Fruit fly (Drosophila melanogaster) whole organism, adult: Measurements from ENCODE around the gene CG42494.

Source experiments
- CG11617 ChIP-seq: fragments of 200-800 bp; sonication (Bioruptor generic); optimal IDR thresholded peaks from 2 replicates; lab custom pipeline; 2017; ENCODE audit warnings: mild to moderate bottlenecking, missing biosample characterization, missing genetic modification reagents, missing genetic modification characterization
- CG12768 ChIP-seq: fragments of 200-800 bp; sonication (Bioruptor generic); optimal IDR thresholded peaks from 2 replicates; lab custom pipeline; 2017; ENCODE audit warnings: missing biosample characterization, missing genetic modification characterization, mild to moderate bottlenecking, moderate library complexity, missing genetic modification reagents
- CG14711 ChIP-seq: fragments of 200-800 bp; sonication (Bioruptor generic); optimal IDR thresholded peaks from 2 replicates; lab custom pipeline; 2018; ENCODE audit warnings: missing biosample characterization, mild to moderate bottlenecking, missing genetic modification characterization, moderate library complexity
- CG1620 ChIP-seq: fragments of 200-800 bp; sonication (Bioruptor generic); optimal IDR thresholded peaks from 2 replicates; lab custom pipeline; 2016; ENCODE audit warnings: missing biosample characterization, missing genetic modification characterization
- CG33017 ChIP-seq: fragments of 200-800 bp; sonication (Bioruptor generic); optimal IDR thresholded peaks from 2 replicates; lab custom pipeline; 2018; ENCODE audit warnings: missing biosample characterization, mild to moderate bottlenecking, missing genetic modification characterization, moderate library complexity
- CG5204 ChIP-seq: fragments of 200-800 bp; sonication (Bioruptor generic); optimal IDR thresholded peaks from 2 replicates; lab custom pipeline; 2016; ENCODE audit warnings: missing biosample characterization, missing genetic modification characterization
- CG7045 ChIP-seq: fragments of 200-800 bp; sonication (Bioruptor generic); optimal IDR thresholded peaks from 2 replicates; lab custom pipeline; 2017; ENCODE audit warnings: missing biosample characterization, mild to moderate bottlenecking, missing genetic modification characterization
- CG7101 ChIP-seq: fragments of 200-800 bp; sonication (Bioruptor generic); optimal IDR thresholded peaks from 2 replicates; lab custom pipeline; 2018; ENCODE audit warnings: missing biosample characterization, mild to moderate bottlenecking, missing genetic modification characterization, moderate library complexity
- Clk ChIP-seq: fragments of 200-800 bp; sonication (Bioruptor generic); optimal IDR thresholded peaks from 2 replicates; lab custom pipeline; 2017; ENCODE audit warnings: missing biosample characterization, missing genetic modification characterization
- Crg-1 ChIP-seq: fragments of 200-800 bp; sonication (Bioruptor generic); optimal IDR thresholded peaks from 2 replicates; lab custom pipeline; 2016; ENCODE audit warnings: missing biosample characterization, missing genetic modification characterization
- Hr96 ChIP-seq: fragments of 200-800 bp; sonication (Bioruptor generic); optimal IDR thresholded peaks from 2 replicates; lab custom pipeline; 2016; ENCODE audit warnings: missing biosample characterization, missing genetic modification characterization
- Mnt ChIP-seq: fragments of 200-800 bp; sonication (Bioruptor generic); optimal IDR thresholded peaks from 2 replicates; lab custom pipeline; 2016; ENCODE audit warnings: missing biosample characterization, mild to moderate bottlenecking, missing genetic modification characterization
- bab1 ChIP-seq: fragments of 200-800 bp; sonication (Bioruptor generic); optimal IDR thresholded peaks from 3 replicates; lab custom pipeline; 2019; ENCODE audit warnings: missing biosample characterization, mild to moderate bottlenecking, missing genetic modification characterization, moderate library complexity
- cic ChIP-seq: fragments of 200-800 bp; sonication (Bioruptor generic); optimal IDR thresholded peaks from 2 replicates; lab custom pipeline; 2017; ENCODE audit warnings: missing biosample characterization, mild to moderate bottlenecking, missing genetic modification characterization, moderate library complexity
- cnc ChIP-seq, 2 experiments: fragments of >200 bp; optimal IDR thresholded peaks; 2 replicates each; lab custom pipeline; 2017
- kay ChIP-seq: fragments of 200-800 bp; sonication (Bioruptor generic); peaks from one replicate; lab custom pipeline; 2016; ENCODE audit warnings: missing biosample characterization, missing genetic modification characterization, borderline replicate concordance
- ovo ChIP-seq: fragments of 200-800 bp; sonication (Bioruptor generic); optimal IDR thresholded peaks from 2 replicates; lab custom pipeline; 2016; ENCODE audit warnings: missing biosample characterization, missing genetic modification characterization
- pad ChIP-seq: fragments of 200-800 bp; sonication (Bioruptor generic); optimal IDR thresholded peaks from 3 replicates; lab custom pipeline; 2017; ENCODE audit warnings: missing biosample characterization, missing genetic modification characterization, mild to moderate bottlenecking, moderate library complexity, missing genetic modification reagents
- tj ChIP-seq: fragments of 200-800 bp; sonication (Bioruptor generic); optimal IDR thresholded peaks from 3 replicates; lab custom pipeline; 2017; ENCODE audit warnings: missing biosample characterization, mild to moderate bottlenecking, missing genetic modification characterization, moderate library complexity
- toe ChIP-seq: fragments of 200-800 bp; sonication (Bioruptor generic); optimal IDR thresholded peaks from 2 replicates; lab custom pipeline; 2016; ENCODE audit warnings: missing biosample characterization, missing genetic modification characterization

The CG42494 gene

dm6 chr3L:3224740-3225719, 40.8 kb downstream of the CG42494 start, which contains the start of gene Larp4B:
TSS of gene Larp4B (plus strand) at chr3L:3224838.
- TF ChIP-seq CG12768 (GFP tag; lab: Kevin White, UChicago): no peak
- TF ChIP-seq CG14711 (tag; lab: Kevin White, UChicago): peak; percentile 95
- peak; percentile 39 for TF ChIP-seq bab1
- TF ChIP-seq CG11617 (GFP tag; lab: Kevin White, UChicago): peak; percentile 10
- TF ChIP-seq CG5204 (GFP tag; lab: Kevin White, UChicago): no peak
- peak; percentile 26 for TF ChIP-seq Mnt
- peak in 1 of 2 experiments; percentile 0 for TF ChIP-seq cnc (optimal IDR thresholded peaks at IDR 0.05; lab: Kevin White, UChicago)
- peak; percentile 1 for TF ChIP-seq CG7101 (tag; lab: Kevin White, UChicago)
- no peak for TF ChIP-seq Crg-1 (GFP tag; lab: Kevin White, UChicago)
- no peak for TF ChIP-seq cic (GFP tag; lab: Kevin White, UChicago)
- TF ChIP-seq pad (GFP tag; lab: Kevin White, UChicago): peak; percentile 24
- TF ChIP-seq tj (GFP tag; lab: Kevin White, UChicago): peak; percentile 82
- TF ChIP-seq Clk (GFP tag; lab: Kevin White, UChicago): no peak
- peak; percentile 31 for TF ChIP-seq CG1620 (GFP tag; lab: Kevin White, UChicago)
- peak; percentile 25 for TF ChIP-seq CG7045 (GFP tag; lab: Kevin White, UChicago)
- no peak for TF ChIP-seq kay (GFP tag; lab: Kevin White, UChicago)
- TF ChIP-seq Hr96 (GFP tag; lab: Kevin White, UChicago): no peak
- TF ChIP-seq CG33017: no peak

- TF ChIP-seq pad (GFP tag; lab: Kevin White, UChicago) (peak; percentile 26), Mnt (peak; percentile 72), cnc (optimal IDR thresholded peaks at IDR 0.05; lab: Kevin White, UChicago) (no peak), CG7045 (GFP tag; lab: Kevin White, UChicago) (peak; percentile 32), CG1620 (GFP tag; lab: Kevin White, UChicago) (no peak), CG12768 (GFP tag; lab: Kevin White, UChicago) (peak; percentile 67), Clk (GFP tag; lab: Kevin White, UChicago) (no peak), cic (GFP tag; lab: Kevin White, UChicago) (peak; percentile 72), CG14711 (tag; lab: Kevin White, UChicago) (no peak), CG33017 (peak; percentile 44), CG7101 (tag; lab: Kevin White, UChicago) (peak; percentile 25), CG11617 (GFP tag; lab: Kevin White, UChicago) (peak; percentile 49), toe (no peak), ovo (no peak), Crg-1 (GFP tag; lab: Kevin White, UChicago) (peak; percentile 13), bab1 (no peak), CG5204 (GFP tag; lab: Kevin White, UChicago) (no peak), tj (GFP tag; lab: Kevin White, UChicago) (no peak), kay (GFP tag; lab: Kevin White, UChicago) (no peak), Hr96 (GFP tag; lab: Kevin White, UChicago) (no peak)
Measured at dm6 chr3L:3225769-3226457, 41.7 kb downstream of the CG42494 start.

- TF ChIP-seq cnc (optimal IDR thresholded peaks at IDR 0.05; lab: Kevin White, UChicago): no peak
- TF ChIP-seq CG7101 (tag; lab: Kevin White, UChicago): no peak
- TF ChIP-seq bab1: no peak
- no peak for TF ChIP-seq CG33017
- TF ChIP-seq tj (GFP tag; lab: Kevin White, UChicago): peak; percentile 32
- TF ChIP-seq ovo: no peak
- no peak for TF ChIP-seq toe
Measured at dm6 chr3L:3226458-3226783, 42.2 kb downstream of the CG42494 start.
